Fruit fly (Drosophila melanogaster): Measurements from ENCODE around the gene CG9095.

- no peak for TF ChIP-seq knrl (GFP tag; IDR thresholded peaks at IDR 0.05; ENCODE audit: partially characterized antibody)
- no peak for TF ChIP-seq luna (GFP tag; optimal IDR thresholded peaks at IDR 0.05)
- no peak for TF ChIP-seq dati (GFP tag; IDR thresholded peaks at IDR 0.05)
Measured at dm6 chrX:15127880-15128644, 35.0 kb downstream of the CG9095 start.
